Worm (Caenorhabditis elegans): Measurements from ENCODE around the gene T05G5.1.

The T05G5.1 gene

DNA sequence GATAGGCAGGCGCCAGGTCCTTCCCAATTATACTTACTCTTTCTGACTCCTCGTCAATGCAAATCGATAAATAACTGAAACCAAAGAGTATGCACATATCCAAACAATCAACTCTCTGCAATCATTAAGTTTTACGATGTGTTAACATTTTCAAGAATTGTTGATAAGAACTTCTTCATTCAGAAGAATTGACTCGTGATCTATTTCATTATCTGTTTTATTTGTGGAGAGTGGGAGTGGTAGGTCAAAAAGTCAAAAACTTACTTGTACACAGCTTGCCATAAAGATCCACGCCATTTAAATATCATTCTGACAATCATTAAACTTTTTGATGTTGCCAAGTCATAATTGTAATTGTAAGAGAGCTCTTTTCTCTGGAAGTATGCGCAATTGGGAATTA is 53.8 kb downstream of the T05G5.1 start:
- no peak for TF ChIP-seq R02D3.7 (tag; optimal IDR thresholded peaks at IDR 0.05)
- TF ChIP-seq skn-1 (tag; optimal IDR thresholded peaks at IDR 0.05), result no peak
- TF ChIP-seq crh-2 (tag; optimal IDR thresholded peaks at IDR 0.05), result peak; percentile 15
- TF ChIP-seq gmeb-1 (tag; optimal IDR thresholded peaks at IDR 0.05), result peak; percentile 10
- TF ChIP-seq peb-1 (tag; optimal IDR thresholded peaks at IDR 0.05), result no peak
- no peak for TF ChIP-seq ceh-82 (tag; optimal IDR thresholded peaks at IDR 0.05)
- no peak for TF ChIP-seq lin-39 (tag; optimal IDR thresholded peaks at IDR 0.05)
- TF ChIP-seq ztf-4 (tag; optimal IDR thresholded peaks at IDR 0.05), result no peak
- TF ChIP-seq nhr-12 (tag; optimal IDR thresholded peaks at IDR 0.05), result no peak
- TF ChIP-seq fos-1 (tag; optimal IDR thresholded peaks at IDR 0.05), result peak; percentile 6

Measured in whole organism, L2 larva.